Fruit fly (Drosophila melanogaster) whole organism, embryonic: ENCODE data around the gene CG12589.

Experiments used
- CG10654 ChIP-seq: fragments of 200-800 bp; sonication (Bioruptor generic); optimal IDR thresholded peaks from 2 replicates; lab custom pipeline; 2016; ENCODE audit warnings: missing biosample characterization, missing genetic modification characterization
- CG10979 ChIP-seq: fragments of 200-800 bp; sonication (Bioruptor generic); optimal IDR thresholded peaks from 2 replicates; lab custom pipeline; 2018; ENCODE audit warnings: missing biosample characterization, mild to moderate bottlenecking, missing genetic modification characterization, moderate library complexity
- CG11085 ChIP-seq: fragments of 200-800 bp; sonication (Bioruptor generic); IDR thresholded peaks from 2 replicates; pipeline ENCODE4 v1.3.6; 2022; ENCODE audit warnings: missing biosample characterization, missing genetic modification characterization
- CG12071 ChIP-seq: fragments of 200-800 bp; sonication (Bioruptor generic); optimal IDR thresholded peaks from 3 replicates; lab custom pipeline; 2018; ENCODE audit warnings: missing biosample characterization, mild to moderate bottlenecking, missing genetic modification characterization
- CG12391 ChIP-seq: fragments of 200-800 bp; sonication (Bioruptor generic); optimal IDR thresholded peaks from 3 replicates; lab custom pipeline; 2018; ENCODE audit warnings: missing biosample characterization, mild to moderate bottlenecking, missing genetic modification characterization, moderate library complexity
- CG13775 ChIP-seq: fragments of 200-800 bp; sonication (Bioruptor generic); optimal IDR thresholded peaks from 3 replicates; lab custom pipeline; 2017; ENCODE audit warnings: missing biosample characterization, mild to moderate bottlenecking, missing genetic modification characterization
- CG14014 ChIP-seq: fragments of 200-800 bp; sonication (Bioruptor generic); IDR thresholded peaks from 2 replicates; pipeline ENCODE4 v1.3.6; 2022; ENCODE audit warnings: missing biosample characterization, missing genetic modification characterization
- CG15601 ChIP-seq: fragments of 200-800 bp; sonication (Bioruptor generic); optimal IDR thresholded peaks from 3 replicates; lab custom pipeline; 2019; ENCODE audit warnings: missing biosample characterization, mild to moderate bottlenecking, missing genetic modification characterization, moderate library complexity
- CG16813 ChIP-seq: fragments of 200-800 bp; sonication (Bioruptor generic); IDR thresholded peaks from 3 replicates; pipeline ENCODE4 v1.3.6; 2022; ENCODE audit warnings: missing biosample characterization, missing genetic modification characterization; ENCODE audit not compliant: partially characterized antibody
- CG17359 ChIP-seq: fragments of 200-800 bp; sonication (Bioruptor generic); optimal IDR thresholded peaks from 3 replicates; lab custom pipeline; 2018; ENCODE audit warnings: missing biosample characterization, mild to moderate bottlenecking, missing genetic modification characterization, moderate library complexity
- CG1832 ChIP-seq: fragments of 200-800 bp; sonication (Bioruptor generic); optimal IDR thresholded peaks from 2 replicates; lab custom pipeline; 2017; ENCODE audit warnings: missing biosample characterization, mild to moderate bottlenecking, missing genetic modification characterization, inconsistent platforms
- CG2120 ChIP-seq: fragments of 200-800 bp; sonication (Bioruptor generic); optimal IDR thresholded peaks from 3 replicates; lab custom pipeline; 2016; ENCODE audit warnings: missing biosample characterization, missing genetic modification characterization
- CG3163 ChIP-seq: fragments of 200-800 bp; sonication (Bioruptor generic); optimal IDR thresholded peaks from 3 replicates; lab custom pipeline; 2016; ENCODE audit warnings: missing biosample characterization, missing genetic modification characterization
- CG6854 ChIP-seq: fragments of 200-800 bp; sonication (Bioruptor generic); optimal IDR thresholded peaks from 3 replicates; lab custom pipeline; 2017; ENCODE audit warnings: missing biosample characterization, mild to moderate bottlenecking, missing genetic modification characterization
- CG7372 ChIP-seq: fragments of 200-800 bp; sonication (Bioruptor generic); IDR thresholded peaks from 2 replicates; pipeline ENCODE4 v1.3.6; 2022; ENCODE audit warnings: missing biosample characterization, missing genetic modification characterization
- CG7963 ChIP-seq: fragments of 200-800 bp; sonication (Bioruptor generic); IDR thresholded peaks from 3 replicates; pipeline ENCODE4 v1.3.6; 2022; ENCODE audit warnings: missing biosample characterization, missing genetic modification characterization; ENCODE audit not compliant: partially characterized antibody
- CG9609 ChIP-seq: fragments of 200-800 bp; sonication (Bioruptor generic); optimal IDR thresholded peaks from 3 replicates; lab custom pipeline; 2016; ENCODE audit warnings: missing biosample characterization, missing genetic modification characterization
- D ChIP-seq, 2 experiments: fragments of 200-800 bp in 1 of 2; fragments of >200 bp in 1 of 2; sonication (Bioruptor generic) in 1 of 2; optimal IDR thresholded peaks; 2 replicates in 1 of 2; 3 replicates in 1 of 2; lab custom pipeline; 2017; ENCODE audit warnings: mild to moderate bottlenecking in 1 of 2, missing biosample characterization in 1 of 2, missing genetic modification characterization in 1 of 2, missing genetic modification reagents in 1 of 2
- Dip2 ChIP-seq: fragments of 200-800 bp; sonication (Bioruptor generic); IDR thresholded peaks from 2 replicates; pipeline ENCODE4 v1.3.6; 2022; ENCODE audit warnings: missing biosample characterization, missing genetic modification characterization
- Dll ChIP-seq: fragments of 200-800 bp; sonication (Bioruptor generic); IDR thresholded peaks from 4 replicates; pipeline ENCODE4 v1.3.6; 2022; ENCODE audit warnings: missing biosample characterization, missing genetic modification characterization; ENCODE audit not compliant: partially characterized antibody
- Doc2 ChIP-seq: fragments of 200-800 bp; sonication (Bioruptor generic); IDR thresholded peaks from 2 replicates; pipeline ENCODE4 v1.3.6; 2022; ENCODE audit warnings: missing biosample characterization, missing genetic modification characterization
- HmgD ChIP-seq: fragments of 200-800 bp; sonication (Bioruptor generic); optimal IDR thresholded peaks from 3 replicates; lab custom pipeline; 2016; ENCODE audit warnings: missing biosample characterization, missing genetic modification characterization
- Hr39 ChIP-seq: fragments of >200 bp; optimal IDR thresholded peaks from 2 replicates; lab custom pipeline; 2017
- MBD-R2 ChIP-seq: fragments of 200-800 bp; sonication (Bioruptor generic); IDR thresholded peaks from 2 replicates; pipeline ENCODE4 v1.3.6; 2022; ENCODE audit warnings: missing biosample characterization, missing genetic modification characterization
- MESR4 ChIP-seq: fragments of 200-800 bp; sonication (Bioruptor generic); optimal IDR thresholded peaks from 2 replicates; lab custom pipeline; 2018; ENCODE audit warnings: missing biosample characterization, mild to moderate bottlenecking, missing genetic modification characterization, moderate library complexity
- Mrtf ChIP-seq: fragments of 200-800 bp; sonication (Bioruptor generic); IDR thresholded peaks from 3 replicates; pipeline ENCODE4 v1.3.6; 2022; ENCODE audit warnings: missing biosample characterization, missing genetic modification characterization
- NC2β ChIP-seq: fragments of 200-800 bp; sonication (Bioruptor generic); optimal IDR thresholded peaks from 2 replicates; lab custom pipeline; 2016; ENCODE audit warnings: missing biosample characterization, missing genetic modification characterization
- Ptx1 ChIP-seq: fragments of 200-800 bp; sonication (Bioruptor generic); IDR thresholded peaks from 2 replicates; pipeline ENCODE4 v1.3.6; 2022; ENCODE audit warnings: missing biosample characterization, missing genetic modification characterization
- Tbp ChIP-seq: fragments of >200 bp; optimal IDR thresholded peaks from 2 replicates; lab custom pipeline; 2018; ENCODE audit warnings: missing biosample characterization, missing genetic modification characterization
- ab ChIP-seq: fragments of 200-800 bp; sonication (Bioruptor generic); optimal IDR thresholded peaks from 2 replicates; lab custom pipeline; 2016; ENCODE audit warnings: missing biosample characterization, missing genetic modification characterization
- cg ChIP-seq: fragments of 200-800 bp; sonication (Bioruptor generic); optimal IDR thresholded peaks from 3 replicates; lab custom pipeline; 2019; ENCODE audit warnings: missing biosample characterization, mild to moderate bottlenecking, missing genetic modification characterization, moderate library complexity
- crc ChIP-seq: fragments of 200-800 bp; sonication (Bioruptor generic); optimal IDR thresholded peaks from 2 replicates; lab custom pipeline; 2016; ENCODE audit warnings: missing biosample characterization, missing genetic modification characterization
- crp ChIP-seq, 2 experiments: fragments of 200-800 bp; sonication (Bioruptor generic); optimal IDR thresholded peaks; 2 replicates in 1 of 2; 3 replicates in 1 of 2; lab custom pipeline; 2017; ENCODE audit warnings: missing biosample characterization in 2 of 2, missing genetic modification characterization in 2 of 2, mild to moderate bottlenecking in 1 of 2, moderate library complexity in 1 of 2
- cwo ChIP-seq: fragments of 200-800 bp; sonication (Bioruptor generic); optimal IDR thresholded peaks from 3 replicates; lab custom pipeline; 2017; ENCODE audit warnings: missing biosample characterization, missing genetic modification characterization, mild to moderate bottlenecking, moderate library complexity, missing genetic modification reagents
- dysf ChIP-seq: fragments of 200-800 bp; sonication (Bioruptor generic); IDR thresholded peaks from 3 replicates; pipeline ENCODE4 v1.3.6; 2022; ENCODE audit warnings: missing biosample characterization, missing genetic modification characterization
- eyg ChIP-seq: fragments of 200-800 bp; sonication (Bioruptor generic); optimal IDR thresholded peaks from 3 replicates; lab custom pipeline; 2016; ENCODE audit warnings: missing biosample characterization, missing genetic modification characterization
- grau ChIP-seq: fragments of 200-800 bp; optimal IDR thresholded peaks from 3 replicates; lab custom pipeline; 2019; ENCODE audit warnings: missing biosample characterization, mild to moderate bottlenecking, missing genetic modification characterization, moderate library complexity
- gsb-n ChIP-seq: fragments of 200-800 bp; sonication (Bioruptor generic); optimal IDR thresholded peaks from 3 replicates; lab custom pipeline; 2018; ENCODE audit warnings: missing biosample characterization, mild to moderate bottlenecking, missing genetic modification characterization
- kni ChIP-seq: fragments of 200-800 bp; sonication (Bioruptor generic); optimal IDR thresholded peaks from 3 replicates; lab custom pipeline; 2017; ENCODE audit warnings: mild to moderate bottlenecking, missing biosample characterization, missing genetic modification reagents, missing genetic modification characterization
- oc ChIP-seq: fragments of 200-800 bp; sonication (Bioruptor generic); optimal IDR thresholded peaks from 2 replicates; lab custom pipeline; 2018; ENCODE audit warnings: missing biosample characterization, mild to moderate bottlenecking, missing genetic modification characterization, moderate library complexity
- onecut ChIP-seq: fragments of 200-800 bp; sonication (Bioruptor generic); IDR thresholded peaks from 2 replicates; pipeline ENCODE4 v1.3.6; 2022; ENCODE audit warnings: missing biosample characterization, missing genetic modification characterization
- p53 ChIP-seq: fragments of 200-800 bp; sonication (Bioruptor generic); optimal IDR thresholded peaks from 2 replicates; lab custom pipeline; 2016; ENCODE audit warnings: missing biosample characterization, missing genetic modification characterization
- peb ChIP-seq: fragments of 200-800 bp; sonication (Bioruptor generic); IDR thresholded peaks from 2 replicates; pipeline ENCODE4 v1.3.6; 2022; ENCODE audit warnings: missing biosample characterization, missing genetic modification characterization
- pzg ChIP-seq: fragments of 200-800 bp; sonication (Bioruptor generic); optimal IDR thresholded peaks from 3 replicates; lab custom pipeline; 2018; ENCODE audit warnings: missing biosample characterization, mild to moderate bottlenecking, missing genetic modification characterization, moderate library complexity
- schlank ChIP-seq: fragments of 200-800 bp; sonication (Bioruptor generic); optimal IDR thresholded peaks from 2 replicates; lab custom pipeline; 2018; ENCODE audit warnings: missing biosample characterization, mild to moderate bottlenecking, missing genetic modification characterization
- sens ChIP-seq: fragments of 200-800 bp; sonication (Bioruptor generic); peaks from one replicate; lab custom pipeline; 2016; ENCODE audit warnings: missing biosample characterization, missing genetic modification characterization
- sens-2 ChIP-seq: fragments of 200-800 bp; sonication (Bioruptor generic); IDR thresholded peaks from 2 replicates; pipeline ENCODE4 v1.3.6; 2022; ENCODE audit warnings: missing biosample characterization, missing genetic modification characterization
- stc ChIP-seq: fragments of 200-800 bp; sonication (Bioruptor generic); IDR thresholded peaks from 2 replicates; pipeline ENCODE4 v1.3.6; 2022; ENCODE audit warnings: missing biosample characterization, missing genetic modification characterization
- toy ChIP-seq: fragments of 200-800 bp; sonication (Bioruptor generic); IDR thresholded peaks from 2 replicates; pipeline ENCODE4 v1.3.6; 2022; ENCODE audit warnings: missing biosample characterization, missing genetic modification characterization
- wdn ChIP-seq: fragments of 200-800 bp; sonication (Bioruptor generic); IDR thresholded peaks from 2 replicates; pipeline ENCODE4 v1.3.6; 2022; ENCODE audit warnings: missing biosample characterization, missing genetic modification characterization

Gene CG12589

DNA sequence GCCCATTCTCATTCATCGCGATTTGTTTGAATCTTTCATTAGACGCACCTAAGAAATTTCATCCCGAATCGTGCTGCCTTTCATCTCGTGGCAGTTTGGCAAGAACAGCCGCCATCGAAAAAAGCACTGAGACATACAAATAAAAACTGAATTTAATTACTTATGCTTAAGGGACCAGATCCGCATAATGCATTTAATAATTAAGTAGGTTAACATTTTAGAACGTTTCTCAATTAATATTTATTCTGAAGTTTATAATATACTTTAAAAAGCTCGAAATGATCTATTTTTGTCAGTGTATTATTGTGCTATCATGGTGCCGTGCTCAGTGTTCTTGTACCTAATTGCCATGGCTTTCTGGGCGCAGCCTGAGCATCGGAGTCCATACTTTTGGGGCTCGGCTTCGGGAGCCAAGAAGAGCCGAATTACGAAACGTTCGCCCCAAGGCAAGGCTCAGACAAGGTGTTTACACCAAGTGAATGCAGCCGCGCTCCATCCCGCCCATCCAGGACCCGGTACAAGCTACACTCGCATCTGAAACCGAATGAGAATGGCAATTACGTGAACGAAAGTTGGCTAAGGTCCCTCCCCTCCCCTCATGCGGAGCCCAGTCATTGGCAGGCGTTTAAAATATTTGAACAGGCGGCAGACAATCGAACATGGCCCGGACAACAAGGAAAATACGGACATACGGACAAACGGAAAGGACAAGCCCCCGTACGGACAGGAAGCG lies 38.3 kb downstream of the CG12589 start (continued):
- TF ChIP-seq cg (GFP tag; lab: Kevin White, UChicago): no peak
- TF ChIP-seq CG1832 (GFP tag; lab: Kevin White, UChicago): no peak
- TF ChIP-seq HmgD: no peak
- no peak for TF ChIP-seq CG11085 (GFP tag; lab: Robert Waterston, UW)
- TF ChIP-seq wdn (GFP tag; lab: Robert Waterston, UW): no peak
- TF ChIP-seq MESR4 (GFP tag; lab: Kevin White, UChicago): no peak
- no peak for TF ChIP-seq Hr39
- no peak for TF ChIP-seq sens-2 (GFP tag; lab: Robert Waterston, UW)
- TF ChIP-seq CG17359 (tag; lab: Kevin White, UChicago): peak; percentile 24
- no peak for TF ChIP-seq toy (GFP tag; lab: Robert Waterston, UW)
- peak; percentile 40 for TF ChIP-seq CG10979
- no peak for TF ChIP-seq CG14014 (GFP tag; lab: Robert Waterston, UW)
- TF ChIP-seq Dip2 (GFP tag; lab: Robert Waterston, UW): no peak
- no peak for TF ChIP-seq crc (GFP tag; lab: Kevin White, UChicago)
- no peak for TF ChIP-seq eyg (GFP tag; lab: Kevin White, UChicago)
- no peak for TF ChIP-seq crp (GFP tag; optimal IDR thresholded peaks at IDR 0.05; lab: Kevin White, UChicago)
- TF ChIP-seq CG10654 (GFP tag; lab: Kevin White, UChicago): no peak
- TF ChIP-seq Ptx1: 0 out of 2 replicates have a peak, but pooled peaks have one; percentile 18
- no peak for TF ChIP-seq onecut
- TF ChIP-seq ab (GFP tag; lab: Kevin White, UChicago): no peak
- TF ChIP-seq CG7372 (GFP tag; lab: Robert Waterston, UW): no peak
- TF ChIP-seq MBD-R2 (GFP tag; lab: Robert Waterston, UW): no peak
- no peak for TF ChIP-seq kni (GFP tag; lab: Kevin White, UChicago)
- no peak for TF ChIP-seq CG13775 (GFP tag; lab: Kevin White, UChicago)
- TF ChIP-seq grau (tag; lab: Kevin White, UChicago): peak; percentile 45
- TF ChIP-seq CG2120 (GFP tag; lab: Kevin White, UChicago): no peak
- no peak for TF ChIP-seq Doc2 (GFP tag; lab: Robert Waterston, UW)
- TF ChIP-seq dysf (GFP tag; lab: Robert Waterston, UW): 0 out of 3 replicates have a peak, but pooled peaks have one; percentile 38
- TF ChIP-seq CG9609: no peak
- no peak for TF ChIP-seq CG3163
- no peak for TF ChIP-seq CG6854 (GFP tag; lab: Kevin White, UChicago)
- TF ChIP-seq p53 (GFP tag; lab: Kevin White, UChicago): no peak
- peak; percentile 56 for TF ChIP-seq sens (GFP tag; lab: Kevin White, UChicago)
- TF ChIP-seq CG15601: peak; percentile 6
- TF ChIP-seq NC2β (GFP tag; lab: Kevin White, UChicago): no peak
- TF ChIP-seq peb: no peak
- no peak for TF ChIP-seq oc (tag; lab: Kevin White, UChicago)
- TF ChIP-seq Dll (GFP tag; lab: Robert Waterston, UW): no peak
- TF ChIP-seq CG12071 (GFP tag; lab: Kevin White, UChicago): no peak
- TF ChIP-seq D (optimal IDR thresholded peaks at IDR 0.05; lab: Kevin White, UChicago): no peak
- no peak for TF ChIP-seq D (GFP tag; optimal IDR thresholded peaks at IDR 0.05; lab: Kevin White, UChicago)
- no peak for TF ChIP-seq pzg (GFP tag; lab: Kevin White, UChicago)
- TF ChIP-seq stc (GFP tag; lab: Robert Waterston, UW): no peak
- no peak for TF ChIP-seq gsb-n (tag; lab: Kevin White, UChicago)
- TF ChIP-seq CG12391 (tag; lab: Kevin White, UChicago): peak; percentile 43
- TF ChIP-seq CG7963: no peak
- no peak for TF ChIP-seq schlank (tag; lab: Kevin White, UChicago)
- TF ChIP-seq Mrtf (GFP tag; lab: Robert Waterston, UW): no peak
- TF ChIP-seq Tbp (GFP tag; lab: Kevin White, UChicago): no peak
- peak; percentile 12 for TF ChIP-seq cwo (GFP tag; lab: Kevin White, UChicago)
- no peak for TF ChIP-seq CG16813 (GFP tag; lab: Robert Waterston, UW)
